Fruit fly (Drosophila melanogaster) whole organism, embryonic: ENCODE data around the gene asf1.

Source experiments
- ATbp ChIP-seq: fragments of 200-800 bp; sonication (Bioruptor generic); optimal IDR thresholded peaks from 2 replicates; lab custom pipeline; 2017; ENCODE audit warnings: missing biosample characterization, mild to moderate bottlenecking, missing genetic modification characterization, missing genetic modification reagents
- CG10321 ChIP-seq: fragments of 200-800 bp; sonication (Bioruptor generic); IDR thresholded peaks from 2 replicates; pipeline ENCODE4 v1.3.6; 2022; ENCODE audit warnings: missing biosample characterization, missing genetic modification characterization
- CG10366 ChIP-seq: fragments of 200-800 bp; sonication (Bioruptor generic); IDR thresholded peaks from 2 replicates; pipeline ENCODE4 v1.3.6; 2022; ENCODE audit warnings: missing biosample characterization, missing genetic modification characterization
- CG11560 ChIP-seq: fragments of 200-800 bp; sonication (Bioruptor generic); IDR thresholded peaks from 3 replicates; pipeline ENCODE4 v1.3.6; 2022; ENCODE audit warnings: missing biosample characterization, missing genetic modification characterization
- CG17912 ChIP-seq: fragments of 200-800 bp; sonication (Bioruptor generic); optimal IDR thresholded peaks from 2 replicates; lab custom pipeline; 2018; ENCODE audit warnings: missing biosample characterization, mild to moderate bottlenecking, missing genetic modification characterization
- CG18599 ChIP-seq: fragments of 200-800 bp; sonication (Bioruptor generic); optimal IDR thresholded peaks from 3 replicates; lab custom pipeline; 2017; ENCODE audit warnings: missing biosample characterization, missing genetic modification characterization, mild to moderate bottlenecking, moderate library complexity, missing genetic modification reagents
- CG4707 ChIP-seq: fragments of 200-800 bp; sonication (Bioruptor generic); optimal IDR thresholded peaks from 2 replicates; lab custom pipeline; 2018; ENCODE audit warnings: missing biosample characterization, mild to moderate bottlenecking, missing genetic modification characterization, moderate library complexity
- CG6272 ChIP-seq: fragments of 200-800 bp; sonication (Bioruptor generic); IDR thresholded peaks from 2 replicates; pipeline ENCODE4 v1.3.6; 2022; ENCODE audit warnings: missing biosample characterization, missing genetic modification characterization
- CG7786 ChIP-seq: fragments of 200-800 bp; sonication (Bioruptor generic); optimal IDR thresholded peaks from 2 replicates; lab custom pipeline; 2016; ENCODE audit warnings: missing biosample characterization, missing genetic modification characterization
- CG8089 ChIP-seq: fragments of 200-800 bp; sonication (Bioruptor generic); optimal IDR thresholded peaks from 3 replicates; lab custom pipeline; 2016; ENCODE audit warnings: missing biosample characterization, missing genetic modification characterization
- CG8290 ChIP-seq, 3 experiments: fragments of 200-800 bp; sonication (Bioruptor generic); optimal IDR thresholded peaks; 2 replicates each; lab custom pipeline; 2016 to 2019; ENCODE audit warnings: missing biosample characterization in 3 of 3, missing genetic modification characterization in 3 of 3, mild to moderate bottlenecking in 2 of 3, moderate library complexity in 1 of 3
- CG8478 ChIP-seq: fragments of >200 bp; optimal IDR thresholded peaks from 2 replicates; lab custom pipeline; 2018
- CG9817 ChIP-seq: fragments of 200-800 bp; sonication (Bioruptor generic); optimal IDR thresholded peaks from 2 replicates; lab custom pipeline; 2018; ENCODE audit warnings: missing biosample characterization, mild to moderate bottlenecking, missing genetic modification characterization, moderate library complexity
- CG9876 ChIP-seq: fragments of 200-800 bp; sonication (Bioruptor generic); optimal IDR thresholded peaks from 2 replicates; lab custom pipeline; 2016; ENCODE audit warnings: missing biosample characterization, missing genetic modification characterization
- CrebB ChIP-seq: fragments of 200-800 bp; sonication (Bioruptor generic); optimal IDR thresholded peaks from 3 replicates; lab custom pipeline; 2018; ENCODE audit warnings: missing biosample characterization, mild to moderate bottlenecking, missing genetic modification characterization
- D19A ChIP-seq: fragments of 200-800 bp; optimal IDR thresholded peaks from 3 replicates; lab custom pipeline; 2019; ENCODE audit warnings: missing biosample characterization, mild to moderate bottlenecking, missing genetic modification characterization, moderate library complexity
- Fer1 ChIP-seq: fragments of 200-800 bp; sonication (Bioruptor generic); optimal IDR thresholded peaks from 2 replicates; lab custom pipeline; 2017; ENCODE audit warnings: missing biosample characterization, mild to moderate bottlenecking, missing genetic modification characterization
- GATAe ChIP-seq: fragments of 200-800 bp; sonication (Bioruptor generic); conservative IDR thresholded peaks from 2 replicates; pipeline ENCODE4 v1.3.6; 2022; ENCODE audit warnings: missing biosample characterization, missing genetic modification characterization
- Gsc ChIP-seq: fragments of 200-800 bp; sonication (Bioruptor generic); IDR thresholded peaks from 2 replicates; pipeline ENCODE4 v1.3.6; 2022; ENCODE audit warnings: missing biosample characterization, missing genetic modification characterization
- H2.0 ChIP-seq: fragments of 200-800 bp; sonication (Bioruptor generic); IDR thresholded peaks from 2 replicates; pipeline ENCODE4 v1.3.6; 2022; ENCODE audit warnings: missing biosample characterization, missing genetic modification characterization
- HLH54F ChIP-seq: fragments of 200-800 bp; sonication (Bioruptor generic); optimal IDR thresholded peaks from 3 replicates; lab custom pipeline; 2016; ENCODE audit warnings: missing biosample characterization, missing genetic modification characterization
- Hey ChIP-seq: fragments of 200-800 bp; sonication (Bioruptor generic); optimal IDR thresholded peaks from 3 replicates; lab custom pipeline; 2018; ENCODE audit warnings: missing biosample characterization, mild to moderate bottlenecking, missing genetic modification characterization
- Hmr ChIP-seq: fragments of 200-800 bp; sonication (Bioruptor generic); optimal IDR thresholded peaks from 3 replicates; lab custom pipeline; 2017; ENCODE audit warnings: mild to moderate bottlenecking, missing biosample characterization, missing genetic modification reagents, missing genetic modification characterization
- Hr51 ChIP-seq, 2 experiments: fragments of 200-800 bp; sonication (Bioruptor generic); optimal IDR thresholded peaks; 2 replicates in 1 of 2; 3 replicates in 1 of 2; lab custom pipeline; 2016 to 2018; ENCODE audit warnings: missing biosample characterization in 2 of 2, missing genetic modification characterization in 2 of 2, mild to moderate bottlenecking in 1 of 2, moderate library complexity in 1 of 2
- Hsf ChIP-seq: fragments of 200-800 bp; sonication (Bioruptor generic); optimal IDR thresholded peaks from 3 replicates; lab custom pipeline; 2016; ENCODE audit warnings: missing biosample characterization, missing genetic modification characterization
- Lim3 ChIP-seq: fragments of 200-800 bp; sonication (Bioruptor generic); IDR thresholded peaks from 2 replicates; pipeline ENCODE4 v1.3.6; 2022; ENCODE audit warnings: missing biosample characterization, missing genetic modification characterization
- MESR4 ChIP-seq: fragments of 200-800 bp; sonication (Bioruptor generic); optimal IDR thresholded peaks from 2 replicates; lab custom pipeline; 2018; ENCODE audit warnings: missing biosample characterization, mild to moderate bottlenecking, missing genetic modification characterization, moderate library complexity
- NC2α ChIP-seq: fragments of 200-800 bp; sonication (Bioruptor generic); optimal IDR thresholded peaks from 2 replicates; lab custom pipeline; 2016; ENCODE audit warnings: missing biosample characterization, missing genetic modification characterization
- Oaz ChIP-seq: fragments of 200-800 bp; sonication (Bioruptor generic); IDR thresholded peaks from 2 replicates; pipeline ENCODE4 v1.3.6; 2022; ENCODE audit warnings: missing biosample characterization, missing genetic modification characterization
- Optix ChIP-seq: fragments of 200-800 bp; sonication (Bioruptor generic); IDR thresholded peaks from 3 replicates; pipeline ENCODE4 v1.3.6; 2022; ENCODE audit warnings: missing biosample characterization, missing genetic modification characterization
- ab ChIP-seq: fragments of 200-800 bp; sonication (Bioruptor generic); optimal IDR thresholded peaks from 2 replicates; lab custom pipeline; 2016; ENCODE audit warnings: missing biosample characterization, missing genetic modification characterization
- abd-A ChIP-seq: fragments of 200-800 bp; sonication (Bioruptor generic); optimal IDR thresholded peaks from 3 replicates; lab custom pipeline; 2019; ENCODE audit warnings: missing biosample characterization, mild to moderate bottlenecking, missing genetic modification characterization, moderate library complexity
- amos ChIP-seq: fragments of 200-800 bp; sonication (Bioruptor generic); IDR thresholded peaks from 2 replicates; pipeline ENCODE4 v1.3.6; 2022; ENCODE audit warnings: missing biosample characterization, missing genetic modification characterization; ENCODE audit not compliant: partially characterized antibody
- bbx ChIP-seq: fragments of 200-800 bp; sonication (Bioruptor generic); IDR thresholded peaks from 2 replicates; pipeline ENCODE4 v1.3.6; 2022; ENCODE audit warnings: missing biosample characterization, missing genetic modification characterization; ENCODE audit not compliant: partially characterized antibody
- caup ChIP-seq: fragments of 200-800 bp; sonication (Bioruptor generic); optimal IDR thresholded peaks from 3 replicates; lab custom pipeline; 2017; ENCODE audit warnings: missing biosample characterization, mild to moderate bottlenecking, missing genetic modification characterization, moderate library complexity; ENCODE audit not compliant: severe bottlenecking
- chif ChIP-seq, 2 experiments: fragments of 200-800 bp; sonication (Bioruptor generic); optimal IDR thresholded peaks; 3 replicates each; lab custom pipeline; 2016; ENCODE audit warnings: missing biosample characterization in 2 of 2, missing genetic modification characterization in 2 of 2
- corto ChIP-seq: fragments of 200-800 bp; sonication (Bioruptor generic); optimal IDR thresholded peaks from 2 replicates; lab custom pipeline; 2016; ENCODE audit warnings: missing biosample characterization, mild to moderate bottlenecking, missing genetic modification characterization, moderate library complexity
- cwo ChIP-seq: fragments of 200-800 bp; sonication (Bioruptor generic); optimal IDR thresholded peaks from 3 replicates; lab custom pipeline; 2017; ENCODE audit warnings: missing biosample characterization, missing genetic modification characterization, mild to moderate bottlenecking, moderate library complexity, missing genetic modification reagents
- gcm2 ChIP-seq: fragments of 200-800 bp; sonication (Bioruptor generic); optimal IDR thresholded peaks from 2 replicates; lab custom pipeline; 2016; ENCODE audit warnings: missing biosample characterization, missing genetic modification characterization
- lab ChIP-seq: fragments of 200-800 bp; sonication (Bioruptor generic); optimal IDR thresholded peaks from 3 replicates; lab custom pipeline; 2017; ENCODE audit warnings: missing biosample characterization, missing genetic modification characterization, mild to moderate bottlenecking, moderate library complexity, missing genetic modification reagents
- nau ChIP-seq: fragments of 200-800 bp; sonication (Bioruptor generic); optimal IDR thresholded peaks from 3 replicates; lab custom pipeline; 2017; ENCODE audit warnings: missing biosample characterization, mild to moderate bottlenecking, missing genetic modification characterization, missing genetic modification reagents
- otp ChIP-seq: fragments of 200-800 bp; sonication (Bioruptor generic); IDR thresholded peaks from 3 replicates; pipeline ENCODE4, ENCODE4 v1.3.6; 2022; ENCODE audit warnings: missing biosample characterization, missing genetic modification characterization
- sc ChIP-seq, 3 experiments: fragments of >200 bp in 2 of 3; fragments of 200-800 bp in 1 of 3; sonication (Bioruptor generic) in 1 of 3; optimal IDR thresholded peaks; 2 replicates in 2 of 3; 3 replicates in 1 of 3; lab custom pipeline; 2017; ENCODE audit warnings: mild to moderate bottlenecking in 1 of 3, missing biosample characterization in 1 of 3, missing genetic modification characterization in 1 of 3, missing genetic modification reagents in 1 of 3
- sens ChIP-seq: fragments of 200-800 bp; sonication (Bioruptor generic); peaks from one replicate; lab custom pipeline; 2016; ENCODE audit warnings: missing biosample characterization, missing genetic modification characterization
- stwl ChIP-seq: fragments of 200-800 bp; sonication (Bioruptor generic); optimal IDR thresholded peaks from 3 replicates; lab custom pipeline; 2018; ENCODE audit warnings: missing biosample characterization, mild to moderate bottlenecking, missing genetic modification characterization, moderate library complexity

Gene asf1

DNA sequence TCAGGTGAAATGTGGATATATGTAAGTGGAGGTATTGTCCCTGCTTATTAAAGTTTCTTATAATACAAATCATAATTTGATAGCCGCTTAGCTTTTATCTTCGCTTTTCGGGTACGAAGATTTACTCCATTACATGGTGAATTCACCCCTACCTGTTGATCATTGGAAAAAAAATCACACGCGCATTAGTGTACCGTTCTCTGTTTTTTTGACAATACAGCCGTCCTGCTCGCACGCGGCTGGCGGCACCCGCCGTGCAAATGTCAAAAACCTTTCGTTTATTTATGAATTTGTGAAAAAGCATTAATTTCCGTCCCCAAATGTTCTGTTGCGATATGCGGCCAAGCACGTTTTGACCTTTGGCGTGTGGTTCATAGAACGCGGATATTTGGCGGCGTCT is 13.2 kb downstream of the asf1 start:
- no peak for TF ChIP-seq Hr51 (GFP tag; optimal IDR thresholded peaks at IDR 0.05; lab: Kevin White, UChicago)
- TF ChIP-seq sens (GFP tag; lab: Kevin White, UChicago): peak; percentile 17
- peak; percentile 45; the same call in 1 of the 2 replicates for TF ChIP-seq CG10321

DNA sequence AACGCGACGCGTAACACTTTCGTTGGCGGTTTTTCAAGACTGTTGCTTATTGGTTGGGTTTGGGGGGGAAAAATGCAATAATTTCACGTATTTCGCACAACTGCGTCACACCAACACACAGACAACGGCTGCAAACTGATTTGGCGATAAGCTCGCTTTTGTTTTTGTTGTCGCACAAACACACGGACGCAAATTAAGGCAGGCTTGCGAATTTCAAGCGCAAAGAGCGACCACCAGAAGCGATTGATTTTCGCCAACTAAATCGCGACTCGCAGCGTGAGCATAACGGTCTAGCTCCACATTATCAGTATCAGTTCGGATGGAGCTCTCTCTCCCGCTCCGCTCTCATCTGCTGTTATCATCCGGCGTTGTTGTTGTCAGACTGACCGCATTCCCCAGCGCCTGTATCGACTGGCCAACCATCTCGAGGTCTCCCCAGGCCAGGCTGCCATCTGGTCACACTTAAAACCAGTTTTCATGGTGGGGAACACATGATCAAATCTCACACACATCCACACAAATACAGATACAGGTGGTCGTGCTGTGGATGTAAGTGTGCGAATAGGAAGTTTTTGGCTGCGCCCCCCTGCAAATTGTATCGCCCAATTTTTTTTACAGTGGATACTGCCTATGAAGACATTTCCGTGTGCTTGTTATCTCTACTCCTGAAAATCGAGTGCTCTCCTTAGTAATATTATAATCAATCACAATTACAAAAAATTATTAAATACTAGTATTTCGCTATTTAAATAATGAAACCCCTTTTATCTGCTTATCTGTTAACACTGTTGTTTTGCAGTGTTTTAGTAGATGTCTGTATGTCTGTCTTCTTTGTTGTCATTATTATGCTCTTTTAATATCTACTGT is 14.3 kb downstream of the asf1 start:
- peak; percentile 69 for TF ChIP-seq caup (GFP tag; lab: Kevin White, UChicago)
- TF ChIP-seq CG17912: no peak
- TF ChIP-seq CG9876 (GFP tag; lab: Kevin White, UChicago): no peak
- TF ChIP-seq Hey (tag; lab: Kevin White, UChicago): no peak
- TF ChIP-seq bbx: peak; percentile 52; the same call in 1 of the 2 replicates
- TF ChIP-seq HLH54F (GFP tag; lab: Kevin White, UChicago): peak; percentile 60
- TF ChIP-seq Lim3 (GFP tag; lab: Robert Waterston, UW): no peak
- TF ChIP-seq MESR4: no peak
- TF ChIP-seq Optix (GFP tag; lab: Robert Waterston, UW): no peak
- TF ChIP-seq GATAe: peak; percentile 41
- peak; percentile 81 for TF ChIP-seq CG18599 (GFP tag; lab: Kevin White, UChicago)
- no peak for TF ChIP-seq nau (GFP tag; lab: Kevin White, UChicago)
- TF ChIP-seq abd-A (tag; lab: Kevin White, UChicago): no peak
- TF ChIP-seq CG9817 (tag; lab: Kevin White, UChicago): peak; percentile 56
- no peak for TF ChIP-seq Oaz (GFP tag; lab: Robert Waterston, UW)
- peak; percentile 59 for TF ChIP-seq CG10366 (GFP tag; lab: Robert Waterston, UW)
- TF ChIP-seq CG11560 (tag; lab: Robert Waterston, UW): no peak
- no peak for TF ChIP-seq stwl (tag; lab: Kevin White, UChicago)
- no peak for TF ChIP-seq chif (GFP tag; optimal IDR thresholded peaks at IDR 0.05; lab: Kevin White, UChicago)
- TF ChIP-seq ATbp (GFP tag; lab: Kevin White, UChicago): no peak
- TF ChIP-seq CG8089 (GFP tag; lab: Kevin White, UChicago): no peak
- TF ChIP-seq sens (GFP tag; lab: Kevin White, UChicago): peak; percentile 56
- no peak for TF ChIP-seq CG8478 (lab: Kevin White, UChicago)
- TF ChIP-seq CG7786 (GFP tag; lab: Kevin White, UChicago): peak; percentile 50
- TF ChIP-seq CrebB (tag; lab: Kevin White, UChicago): peak; percentile 22
- peak; percentile 22; the same call in 1 of the 2 replicates for TF ChIP-seq H2.0 (GFP tag; lab: Robert Waterston, UW)
- no peak for TF ChIP-seq CG8290 (GFP tag; optimal IDR thresholded peaks at IDR 0.05; lab: Kevin White, UChicago)
- peak in 1 of 2 experiments; percentile 70 for TF ChIP-seq CG8290 (tag; optimal IDR thresholded peaks at IDR 0.05; lab: Kevin White, UChicago)
- TF ChIP-seq sc (optimal IDR thresholded peaks at IDR 0.05; lab: Kevin White, UChicago): no peak
- no peak for TF ChIP-seq sc (GFP tag; optimal IDR thresholded peaks at IDR 0.05; lab: Kevin White, UChicago)
- no peak; the same call in 1 of the 2 replicates for TF ChIP-seq amos
- no peak for TF ChIP-seq NC2α (GFP tag; lab: Kevin White, UChicago)
- peak; percentile 37 for TF ChIP-seq D19A (tag; lab: Kevin White, UChicago)
- no peak for TF ChIP-seq Gsc (GFP tag; lab: Robert Waterston, UW)
- peak; percentile 69 for TF ChIP-seq Hmr
- TF ChIP-seq lab (GFP tag; lab: Kevin White, UChicago): peak; percentile 84
- TF ChIP-seq cwo (GFP tag; lab: Kevin White, UChicago): peak; percentile 85
- TF ChIP-seq gcm2 (GFP tag; lab: Kevin White, UChicago): peak; percentile 14
- TF ChIP-seq ab (GFP tag; lab: Kevin White, UChicago): no peak
- TF ChIP-seq CG6272 (GFP tag; lab: Robert Waterston, UW): no peak
- TF ChIP-seq otp (GFP tag; lab: Robert Waterston, UW): peak; percentile 24; the same call in 1 of the 3 replicates
- TF ChIP-seq CG4707: no peak
- peak; percentile 71 for TF ChIP-seq Fer1 (GFP tag; lab: Kevin White, UChicago)
- peak; percentile 65 for TF ChIP-seq Hsf (GFP tag; lab: Kevin White, UChicago)
- peak; percentile 53 for TF ChIP-seq corto
